Worm (Caenorhabditis elegans) whole organism, late embryonic: ENCODE results near the gene hpo-9.

Experiments used
- C38D4.7 ChIP-seq: fragments of 200-800 bp; sonication (Bioruptor generic); optimal IDR thresholded peaks from 2 replicates; lab custom pipeline; 2018; ENCODE audit warnings: mild to moderate bottlenecking, missing genetic modification characterization, moderate library complexity, missing compliant biosample characterization
- T23F11.4 ChIP-seq: fragments of 200-800 bp; sonication (Bioruptor generic); optimal IDR thresholded peaks from 2 replicates; lab custom pipeline; 2018; ENCODE audit warnings: mild to moderate bottlenecking, missing genetic modification characterization, missing compliant biosample characterization
- fkh-10 ChIP-seq: fragments of 150-350 bp; optimal IDR thresholded peaks from 2 replicates; lab custom pipeline; 2014; ENCODE audit warnings: missing biosample characterization, missing genetic modification reagents, missing genetic modification characterization
- pha-4 ChIP-seq: fragments of 150-350 bp; optimal IDR thresholded peaks from 2 replicates; lab custom pipeline; 2018; ENCODE audit warnings: missing biosample characterization, missing genetic modification reagents, missing genetic modification characterization
- ttx-3 ChIP-seq: sonication (generic microtip); optimal IDR thresholded peaks from 2 replicates; lab custom pipeline; 2016; ENCODE audit warnings: missing genetic modification reagents, missing genetic modification characterization, missing compliant biosample characterization

DNA sequence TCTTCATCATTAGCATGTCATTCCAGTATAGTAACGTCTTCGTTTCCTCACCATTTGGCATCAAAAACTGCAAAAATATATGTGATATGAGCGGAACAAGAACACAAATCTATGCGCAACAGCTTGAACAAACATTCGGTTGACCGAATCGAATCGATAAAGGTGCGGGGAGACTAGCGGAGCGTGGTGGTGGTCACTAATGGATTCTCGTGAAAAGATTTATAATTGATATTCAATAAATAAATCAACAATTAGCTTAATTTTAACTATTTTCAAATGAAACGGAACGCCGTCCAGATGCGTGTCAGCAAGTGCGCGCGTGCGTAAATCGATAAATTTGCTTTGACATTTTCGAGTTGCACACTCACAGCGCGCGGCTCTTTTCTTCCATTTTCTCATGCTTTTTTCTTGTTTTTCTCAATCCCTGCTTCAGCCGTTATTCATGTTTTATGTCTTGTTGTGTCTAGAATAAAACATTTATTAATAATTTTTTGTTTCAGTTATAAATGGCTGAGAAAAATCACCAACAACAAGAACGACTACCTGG, 15.9 kb downstream of the hpo-9 start, which contains the start of the genes C13F10.8, C13F10.6 and kxd-1:
- TF ChIP-seq T23F11.4 (GFP tag; lab: Kevin White, UChicago) (no peak), C38D4.7 (GFP tag; lab: Kevin White, UChicago) (no peak), pha-4 (no peak), ttx-3 (tag; lab: Kevin White, UChicago) (no peak), fkh-10 (GFP tag; lab: Kevin White, UChicago) (no peak)
